Worm (Caenorhabditis elegans): ENCODE results near the gene kin-9.

The kin-9 gene

ce11 chrX:8394279-8394678, 38.2 kb upstream of the kin-9 start:
- TF ChIP-seq nhr-23 (tag; optimal IDR thresholded peaks at IDR 0.05): no peak
- no peak for TF ChIP-seq snpc-4 (tag; optimal IDR thresholded peaks at IDR 0.05)
- TF ChIP-seq elt-1 (tag; optimal IDR thresholded peaks at IDR 0.05): no peak
- no peak for TF ChIP-seq nhr-67 (tag; optimal IDR thresholded peaks at IDR 0.05)
- no peak for TF ChIP-seq fos-1 (tag; optimal IDR thresholded peaks at IDR 0.05)
- TF ChIP-seq egl-5 (tag; optimal IDR thresholded peaks at IDR 0.05): no peak
- no peak for TF ChIP-seq jun-1 (tag; optimal IDR thresholded peaks at IDR 0.05)

- TF ChIP-seq R02D3.7 (tag; optimal IDR thresholded peaks at IDR 0.05) (peak; percentile 60), tbx-2 (tag; optimal IDR thresholded peaks at IDR 0.05) (peak; percentile 91), pqm-1 (tag; optimal IDR thresholded peaks at IDR 0.05) (peak; percentile 47), egl-27 (tag; optimal IDR thresholded peaks at IDR 0.05) (peak; percentile 61), nhr-25 (tag; optimal IDR thresholded peaks at IDR 0.05) (peak; percentile 89), fkh-10 (GFP tag; optimal IDR thresholded peaks at IDR 0.05) (peak; percentile 91), mdl-1 (tag; optimal IDR thresholded peaks at IDR 0.05) (peak; percentile 64), fkh-2 (tag; optimal IDR thresholded peaks at IDR 0.05) (no peak), ztf-4 (tag; optimal IDR thresholded peaks at IDR 0.05) (no peak), elt-1 (tag; optimal IDR thresholded peaks at IDR 0.05) (peak; percentile 10), skn-1 (tag; optimal IDR thresholded peaks at IDR 0.05) (peak; percentile 94), unc-62 (GFP tag; optimal IDR thresholded peaks at IDR 0.05) (peak; percentile 48), nhr-11 (tag; optimal IDR thresholded peaks at IDR 0.05) (peak; percentile 46), zag-1 (tag; optimal IDR thresholded peaks at IDR 0.05) (peak; percentile 20), nhr-23 (tag; optimal IDR thresholded peaks at IDR 0.05) (peak; percentile 64), fos-1 (tag; optimal IDR thresholded peaks at IDR 0.05) (peak; percentile 26), ceh-28 (tag; optimal IDR thresholded peaks at IDR 0.05) (peak; percentile 71), jun-1 (tag; optimal IDR thresholded peaks at IDR 0.05) (peak; percentile 83), hmg-11 (tag; optimal IDR thresholded peaks at IDR 0.05) (peak; percentile 99), lin-15B (tag; optimal IDR thresholded peaks at IDR 0.05) (peak; percentile 50), nhr-77 (tag; optimal IDR thresholded peaks at IDR 0.05) (peak; percentile 79), pha-4 (tag; optimal IDR thresholded peaks at IDR 0.05) (peak; percentile 84), lsy-12 (tag; optimal IDR thresholded peaks at IDR 0.05) (peak; percentile 90), ama-1 (optimal IDR thresholded peaks at IDR 0.05) (peak; percentile 20), lin-39 (tag; optimal IDR thresholded peaks at IDR 0.05) (peak; percentile 91), elt-2 (tag; optimal IDR thresholded peaks at IDR 0.05) (peak; percentile 77), ceh-82 (tag; optimal IDR thresholded peaks at IDR 0.05) (peak; percentile 79), unc-39 (tag; optimal IDR thresholded peaks at IDR 0.05) (no peak), sea-2 (GFP tag; optimal IDR thresholded peaks at IDR 0.05) (peak; percentile 81), elt-3 (tag; optimal IDR thresholded peaks at IDR 0.05) (peak in 1 of 3 experiments; percentile 86), nhr-43 (tag; optimal IDR thresholded peaks at IDR 0.05; ENCODE audit: poor library complexity, severe bottlenecking) (peak; percentile 83), nhr-76 (tag; optimal IDR thresholded peaks at IDR 0.05) (no peak), eor-1 (tag; optimal IDR thresholded peaks at IDR 0.05) (no peak), nhr-28 (tag; optimal IDR thresholded peaks at IDR 0.05) (no peak), nhr-12 (tag; optimal IDR thresholded peaks at IDR 0.05) (no peak), egl-5 (tag; optimal IDR thresholded peaks at IDR 0.05) (peak; percentile 94), nhr-237 (tag; optimal IDR thresholded peaks at IDR 0.05) (no peak), nfya-1 (tag; optimal IDR thresholded peaks at IDR 0.05; ENCODE audit: insufficient read depth) (peak; percentile 79)
Observed at ce11 chrX:8404308-8405085, 28.0 kb upstream of the kin-9 start.

- TF ChIP-seq fos-1 (tag; optimal IDR thresholded peaks at IDR 0.05) (no peak), nhr-43 (tag; optimal IDR thresholded peaks at IDR 0.05; ENCODE audit: poor library complexity, severe bottlenecking) (no peak), egl-5 (tag; optimal IDR thresholded peaks at IDR 0.05) (no peak), unc-62 (GFP tag; optimal IDR thresholded peaks at IDR 0.05) (no peak), nhr-25 (tag; optimal IDR thresholded peaks at IDR 0.05) (no peak), fkh-2 (tag; optimal IDR thresholded peaks at IDR 0.05) (no peak), elt-1 (tag; optimal IDR thresholded peaks at IDR 0.05) (no peak), nhr-237 (tag; optimal IDR thresholded peaks at IDR 0.05) (no peak), ceh-28 (tag; optimal IDR thresholded peaks at IDR 0.05) (no peak), ztf-11 (tag; optimal IDR thresholded peaks at IDR 0.05) (no peak), mml-1 (tag; optimal IDR thresholded peaks at IDR 0.05) (no peak), eor-1 (tag; optimal IDR thresholded peaks at IDR 0.05) (no peak)
Observed at ce11 chrX:8406815-8407214, 25.6 kb upstream of the kin-9 start.

Measured in whole organism, L3 larva.